Worm (Caenorhabditis elegans) whole organism, young adult: ENCODE results near the gene sqv-2.

ENCODE experiments used
- B0336.3 ChIP-seq: fragments of 200-800 bp; sonication (Bioruptor generic); IDR thresholded peaks from 2 replicates; pipeline ENCODE4 v1.3.6; 2022; ENCODE audit warnings: missing genetic modification characterization, missing compliant biosample characterization
- C06A6.2 ChIP-seq: fragments of 200-800 bp; sonication (Bioruptor generic); conservative IDR thresholded peaks from 2 replicates; pipeline ENCODE4 v1.3.6; 2022; ENCODE audit warnings: missing genetic modification characterization, missing compliant biosample characterization
- C17E4.6 ChIP-seq: fragments of 200-800 bp; sonication (Bioruptor generic); IDR thresholded peaks from 2 replicates; pipeline ENCODE4 v1.3.6; 2022; ENCODE audit warnings: missing genetic modification reagents, missing genetic modification characterization, missing compliant biosample characterization
- F37B4.10 ChIP-seq: fragments of 200-800 bp; sonication (Bioruptor generic); IDR thresholded peaks from 2 replicates; pipeline ENCODE4 v1.3.6; 2022; ENCODE audit warnings: missing genetic modification characterization, missing compliant biosample characterization
- F49E8.2 ChIP-seq: sonication (generic microtip); optimal IDR thresholded peaks from 3 replicates; lab custom pipeline; 2017; ENCODE audit warnings: missing genetic modification characterization, mild to moderate bottlenecking, missing compliant biosample characterization, antibody characterized with exemption, moderate library complexity; ENCODE audit not compliant: insufficient read depth
- Y67H2A.10 ChIP-seq: fragments of 200-800 bp; sonication (Bioruptor generic); conservative IDR thresholded peaks from 2 replicates; pipeline ENCODE4 v1.3.6; 2022; ENCODE audit warnings: missing genetic modification reagents, missing genetic modification characterization, missing compliant biosample characterization
- Y95B8A.8 ChIP-seq: fragments of 200-800 bp; sonication (Bioruptor generic); IDR thresholded peaks from 2 replicates; pipeline ENCODE4 v1.3.6; 2022; ENCODE audit warnings: missing genetic modification reagents, missing genetic modification characterization, missing compliant biosample characterization
- ZK185.1 ChIP-seq: sonication (generic microtip); optimal IDR thresholded peaks from 2 replicates; lab custom pipeline; 2016; ENCODE audit warnings: mild to moderate bottlenecking, missing genetic modification characterization, missing compliant biosample characterization; ENCODE audit not compliant: poor library complexity, severe bottlenecking
- aptf-2 ChIP-seq: fragments of 200-800 bp; sonication (Bioruptor generic); conservative IDR thresholded peaks from 2 replicates; pipeline ENCODE4 v1.3.6; 2022; ENCODE audit warnings: missing genetic modification reagents, missing genetic modification characterization, missing compliant biosample characterization
- aptf-3 ChIP-seq: fragments of 200-800 bp; sonication (Bioruptor generic); IDR thresholded peaks from 2 replicates; pipeline ENCODE4 v1.3.6; 2022; ENCODE audit warnings: missing genetic modification characterization, missing compliant biosample characterization
- attf-3 ChIP-seq: fragments of 200-800 bp; sonication (Bioruptor generic); conservative IDR thresholded peaks from 2 replicates; pipeline ENCODE4 v1.3.6; 2022; ENCODE audit warnings: missing genetic modification reagents, missing genetic modification characterization, missing compliant biosample characterization
- attf-5 ChIP-seq: fragments of 200-800 bp; sonication (Bioruptor generic); optimal IDR thresholded peaks from 2 replicates; lab custom pipeline; 2018; ENCODE audit warnings: mild to moderate bottlenecking, missing genetic modification characterization, missing compliant biosample characterization
- bed-1 ChIP-seq: fragments of 200-800 bp; sonication (Bioruptor generic); IDR thresholded peaks from 2 replicates; pipeline ENCODE4 v1.3.6; 2022; ENCODE audit warnings: missing genetic modification reagents, missing genetic modification characterization, missing compliant biosample characterization
- ceh-27 ChIP-seq: fragments of 200-800 bp; sonication (Bioruptor generic); optimal IDR thresholded peaks from 2 replicates; lab custom pipeline; 2018; ENCODE audit warnings: mild to moderate bottlenecking, missing genetic modification characterization, moderate library complexity, missing compliant biosample characterization
- chd-7 ChIP-seq: sonication (generic microtip); optimal IDR thresholded peaks from 2 replicates; lab custom pipeline; 2016; ENCODE audit warnings: mild to moderate bottlenecking, missing genetic modification characterization, moderate library complexity, missing compliant biosample characterization
- dox-1 ChIP-seq: fragments of 200-800 bp; sonication (Bioruptor generic); IDR thresholded peaks from 2 replicates; pipeline ENCODE4 v1.3.6; 2022; ENCODE audit warnings: missing genetic modification reagents, missing genetic modification characterization, missing compliant biosample characterization
- efl-1 ChIP-seq: fragments of 150-350 bp; optimal IDR thresholded peaks from 2 replicates; lab custom pipeline; 2014; ENCODE audit warnings: missing biosample characterization, missing genetic modification reagents, missing genetic modification characterization
- fkh-3 ChIP-seq: sonication (generic microtip); optimal IDR thresholded peaks from 2 replicates; lab custom pipeline; 2016; ENCODE audit warnings: mild to moderate bottlenecking, missing genetic modification characterization, missing compliant biosample characterization
- gei-17 ChIP-seq: fragments of 200-800 bp; sonication (Bioruptor generic); optimal IDR thresholded peaks from 2 replicates; lab custom pipeline; 2018; ENCODE audit warnings: mild to moderate bottlenecking, missing genetic modification characterization, missing compliant biosample characterization
- hmg-1.2 ChIP-seq: fragments of 200-800 bp; sonication (Bioruptor generic); IDR thresholded peaks from 2 replicates; pipeline ENCODE4 v1.3.6; 2022; ENCODE audit warnings: missing genetic modification reagents, missing genetic modification characterization, missing compliant biosample characterization
- lag-1 ChIP-seq: fragments of 200-800 bp; sonication (Bioruptor generic); IDR thresholded peaks from 2 replicates; pipeline ENCODE4 v1.3.6; 2022; ENCODE audit warnings: missing genetic modification reagents, missing genetic modification characterization, missing compliant biosample characterization
- let-526 ChIP-seq: fragments of 200-800 bp; sonication (Bioruptor generic); IDR thresholded peaks from 2 replicates; pipeline ENCODE4 v1.3.6; 2022; ENCODE audit warnings: missing genetic modification reagents, missing genetic modification characterization, missing compliant biosample characterization
- lin-26 ChIP-seq: fragments of 200-800 bp; sonication (Bioruptor generic); IDR thresholded peaks from 2 replicates; pipeline ENCODE4 v1.3.6; 2022; ENCODE audit warnings: missing genetic modification reagents, missing genetic modification characterization, missing compliant biosample characterization
- lin-54 ChIP-seq: fragments of 200-800 bp; sonication (Bioruptor generic); optimal IDR thresholded peaks from 2 replicates; lab custom pipeline; 2018; ENCODE audit warnings: mild to moderate bottlenecking, missing genetic modification characterization, missing compliant biosample characterization
- madf-6 ChIP-seq: fragments of 200-800 bp; sonication (Bioruptor generic); IDR thresholded peaks from 2 replicates; pipeline ENCODE4 v1.3.6; 2022; ENCODE audit warnings: missing genetic modification reagents, missing genetic modification characterization, missing compliant biosample characterization
- nfya-1 ChIP-seq: sonication (generic microtip); optimal IDR thresholded peaks from 2 replicates; lab custom pipeline; 2017; ENCODE audit warnings: antibody characterized with exemption, missing compliant biosample characterization, missing genetic modification characterization, borderline replicate concordance; ENCODE audit not compliant: insufficient read depth
- nhr-179 ChIP-seq: sonication (generic microtip); optimal IDR thresholded peaks from 2 replicates; lab custom pipeline; 2016; ENCODE audit warnings: mild to moderate bottlenecking, missing genetic modification characterization, missing compliant biosample characterization
- nhr-27 ChIP-seq: fragments of 200-800 bp; sonication (Bioruptor generic); optimal IDR thresholded peaks from 2 replicates; lab custom pipeline; 2018; ENCODE audit warnings: mild to moderate bottlenecking, missing genetic modification characterization, moderate library complexity, missing compliant biosample characterization
- sea-2 ChIP-seq: fragments of 200-800 bp; sonication (Bioruptor generic); IDR thresholded peaks from 2 replicates; pipeline ENCODE4 v1.3.6; 2022; ENCODE audit warnings: missing genetic modification characterization, missing compliant biosample characterization
- snpc-1.3 ChIP-seq: sonication (generic microtip); optimal IDR thresholded peaks from 2 replicates; lab custom pipeline; 2017; ENCODE audit warnings: missing genetic modification characterization, mild to moderate bottlenecking, missing compliant biosample characterization, antibody characterized with exemption, moderate library complexity, missing genotype, missing genetic modification reagents; ENCODE audit not compliant: insufficient read depth
- snpc-3.4 ChIP-seq: sonication (generic microtip); optimal IDR thresholded peaks from 2 replicates; lab custom pipeline; 2017; ENCODE audit warnings: missing genetic modification characterization, mild to moderate bottlenecking, missing compliant biosample characterization, antibody characterized with exemption, moderate library complexity, missing genotype, missing genetic modification reagents
- snpc-4 ChIP-seq, 5 experiments: fragments of 150-350 bp in 1 of 5; sonication (generic microtip) in 4 of 5; optimal IDR thresholded peaks; 2 replicates each; lab custom pipeline; 2014 to 2018; ENCODE audit warnings: missing genetic modification characterization in 5 of 5, missing biosample characterization in 3 of 5, antibody characterized with exemption in 2 of 5, mild to moderate bottlenecking in 2 of 5, missing compliant biosample characterization in 2 of 5, missing genotype in 2 of 5, moderate library complexity in 2 of 5, missing genetic modification reagents in 1 of 5
- somi-1 ChIP-seq: fragments of 200-800 bp; sonication (Bioruptor generic); optimal IDR thresholded peaks from 2 replicates; lab custom pipeline; 2018; ENCODE audit warnings: mild to moderate bottlenecking, missing genetic modification characterization, missing compliant biosample characterization
- unc-62 ChIP-seq: fragments of 150-350 bp; optimal IDR thresholded peaks from 2 replicates; lab custom pipeline; 2014; ENCODE audit warnings: missing biosample characterization, missing genetic modification reagents, missing genetic modification characterization
- zfh-2 ChIP-seq: fragments of 200-800 bp; sonication (Bioruptor generic); conservative IDR thresholded peaks from 2 replicates; pipeline ENCODE4 v1.3.6; 2022; ENCODE audit warnings: missing genetic modification reagents, missing genetic modification characterization, missing compliant biosample characterization
- ztf-22 ChIP-seq: fragments of 200-800 bp; sonication (Bioruptor generic); optimal IDR thresholded peaks from 2 replicates; lab custom pipeline; 2018; ENCODE audit warnings: mild to moderate bottlenecking, missing genetic modification characterization, moderate library complexity, missing compliant biosample characterization
- ztf-26 ChIP-seq: sonication (generic microtip); optimal IDR thresholded peaks from 2 replicates; lab custom pipeline; 2017; ENCODE audit warnings: missing genetic modification characterization, missing compliant biosample characterization

The sqv-2 gene

ce11 chrII:2888957-2889630 lies 5.1 kb downstream of the sqv-2 start, which contains the start of gene pinn-1 (continued):
- no peak for TF ChIP-seq snpc-4 (GFP tag; optimal IDR thresholded peaks at IDR 0.05; lab: Kevin White, UChicago)
- TF ChIP-seq snpc-4 (tag; optimal IDR thresholded peaks at IDR 0.05; lab: Kevin White, UChicago), result peak; percentile 29 to 76 (median 45)
- TF ChIP-seq let-526 (GFP tag; lab: Robert Waterston, UW), result peak; percentile 91
- TF ChIP-seq Y95B8A.8 (GFP tag; lab: Robert Waterston, UW), result peak; percentile 77
- peak; percentile 75; the same call in 1 of the 2 replicates for TF ChIP-seq aptf-2 (GFP tag; lab: Robert Waterston, UW)
- TF ChIP-seq attf-5 (GFP tag; lab: Kevin White, UChicago), result peak; percentile 75
- peak; percentile 69 for TF ChIP-seq ztf-26 (tag; lab: Kevin White, UChicago)
- no peak for TF ChIP-seq lag-1
- no peak for TF ChIP-seq snpc-1.3
- TF ChIP-seq C17E4.6 (GFP tag; lab: Robert Waterston, UW), result 0 out of 2 replicates have a peak, but pooled peaks have one; percentile 37
- TF ChIP-seq Y67H2A.10 (GFP tag; lab: Robert Waterston, UW), result peak; percentile 70; the same call in 1 of the 2 replicates
- no peak for TF ChIP-seq nfya-1 (tag; lab: Kevin White, UChicago)
- peak; percentile 83 for TF ChIP-seq madf-6 (GFP tag; lab: Robert Waterston, UW)
- no peak for TF ChIP-seq C06A6.2
- TF ChIP-seq lin-54 (GFP tag; lab: Kevin White, UChicago), result peak; percentile 81
- TF ChIP-seq zfh-2 (GFP tag; lab: Robert Waterston, UW), result peak; percentile 49; the same call in 1 of the 2 replicates
- TF ChIP-seq gei-17 (GFP tag; lab: Kevin White, UChicago), result no peak
- TF ChIP-seq somi-1 (GFP tag; lab: Kevin White, UChicago), result no peak
- TF ChIP-seq lin-26 (GFP tag; lab: Robert Waterston, UW), result peak; percentile 66
- peak; percentile 31 for TF ChIP-seq snpc-3.4 (tag; lab: Kevin White, UChicago)
- no peak for TF ChIP-seq F49E8.2
- TF ChIP-seq ZK185.1, result no peak
- TF ChIP-seq B0336.3 (GFP tag; lab: Robert Waterston, UW), result peak; percentile 85
- TF ChIP-seq chd-7 (tag; lab: Kevin White, UChicago), result peak; percentile 86
- no peak for TF ChIP-seq nhr-179 (tag; lab: Kevin White, UChicago)
- TF ChIP-seq fkh-3 (tag; lab: Kevin White, UChicago), result no peak
- TF ChIP-seq hmg-1.2 (GFP tag; lab: Robert Waterston, UW), result peak; percentile 58
- no peak for TF ChIP-seq sea-2 (GFP tag; lab: Robert Waterston, UW)
- TF ChIP-seq ztf-22 (GFP tag; lab: Kevin White, UChicago), result peak; percentile 30
- TF ChIP-seq dox-1 (GFP tag; lab: Robert Waterston, UW), result peak; percentile 94
- TF ChIP-seq bed-1 (GFP tag; lab: Robert Waterston, UW), result no peak
- no peak for TF ChIP-seq aptf-3 (GFP tag; lab: Robert Waterston, UW)
- TF ChIP-seq attf-3 (GFP tag; lab: Robert Waterston, UW), result no peak; the same call in 1 of the 2 replicates
- peak; percentile 96 for TF ChIP-seq ceh-27 (GFP tag; lab: Kevin White, UChicago)
- no peak for TF ChIP-seq F37B4.10
- TF ChIP-seq efl-1 (GFP tag; lab: Kevin White, UChicago), result peak; percentile 52
- TF ChIP-seq nhr-27 (tag; lab: Kevin White, UChicago), result no peak
- no peak for TF ChIP-seq unc-62 (GFP tag; lab: Kevin White, UChicago)
